Fruit fly (Drosophila melanogaster) whole organism, prepupa: ENCODE data around the gene CG46281.
A peak's percentile ranks its signal among the peaks of the same experiment; 100 is the strongest.

Experiments
- Blimp-1 ChIP-seq: fragments of 200-800 bp; sonication (Bioruptor generic); optimal IDR thresholded peaks from 3 replicates; lab custom pipeline; 2017; ENCODE audit warnings: missing biosample characterization, missing genetic modification characterization, mild to moderate bottlenecking, moderate library complexity, missing genetic modification reagents
- CG11294 ChIP-seq: fragments of 200-800 bp; sonication (Bioruptor generic); IDR thresholded peaks from 2 replicates; pipeline ENCODE4 v1.3.6; 2022; ENCODE audit warnings: missing biosample characterization, missing genetic modification characterization
- CG15336 ChIP-seq: fragments of 200-800 bp; sonication (Bioruptor generic); IDR thresholded peaks from 2 replicates; pipeline ENCODE4 v1.3.6; 2022; ENCODE audit warnings: missing biosample characterization, missing genetic modification characterization
- CG1621 ChIP-seq: fragments of 200-800 bp; sonication (Bioruptor generic); optimal IDR thresholded peaks from 3 replicates; lab custom pipeline; 2018; ENCODE audit warnings: missing biosample characterization, mild to moderate bottlenecking, missing genetic modification characterization
- CG16779 ChIP-seq: fragments of 200-800 bp; sonication (Bioruptor generic); optimal IDR thresholded peaks from 3 replicates; lab custom pipeline; 2017; ENCODE audit warnings: missing biosample characterization, mild to moderate bottlenecking, missing genetic modification characterization
- CG3032 ChIP-seq: fragments of 200-800 bp; optimal IDR thresholded peaks from 2 replicates; lab custom pipeline; 2019; ENCODE audit warnings: missing biosample characterization, mild to moderate bottlenecking, missing genetic modification characterization, moderate library complexity
- CG31627 ChIP-seq: fragments of 200-800 bp; sonication (Bioruptor generic); optimal IDR thresholded peaks from 3 replicates; lab custom pipeline; 2016; ENCODE audit warnings: missing biosample characterization, missing genetic modification characterization
- CG32006 ChIP-seq: fragments of 200-800 bp; sonication (Bioruptor generic); optimal IDR thresholded peaks from 3 replicates; lab custom pipeline; 2017; ENCODE audit warnings: missing biosample characterization, mild to moderate bottlenecking, missing genetic modification characterization
- CG4318 ChIP-seq: fragments of 200-800 bp; sonication (Bioruptor generic); optimal IDR thresholded peaks from 3 replicates; lab custom pipeline; 2017; ENCODE audit warnings: missing biosample characterization, mild to moderate bottlenecking, missing genetic modification characterization
- CG6163 ChIP-seq: fragments of 200-800 bp; sonication (Bioruptor generic); IDR thresholded peaks from 3 replicates; pipeline ENCODE4 v1.3.6; 2022; ENCODE audit warnings: missing biosample characterization, missing genetic modification characterization
- CG6792 ChIP-seq: fragments of 200-800 bp; sonication (Bioruptor generic); optimal IDR thresholded peaks from 3 replicates; lab custom pipeline; 2016; ENCODE audit warnings: missing biosample characterization, missing genetic modification characterization
- CG6808 ChIP-seq: fragments of 200-800 bp; sonication (Bioruptor generic); optimal IDR thresholded peaks from 3 replicates; lab custom pipeline; 2017; ENCODE audit warnings: missing biosample characterization, missing genetic modification characterization, mild to moderate bottlenecking, moderate library complexity, missing genetic modification reagents
- CG6854 ChIP-seq: fragments of 200-800 bp; sonication (Bioruptor generic); optimal IDR thresholded peaks from 2 replicates; lab custom pipeline; 2017; ENCODE audit warnings: missing biosample characterization, mild to moderate bottlenecking, missing genetic modification characterization
- CG8119 ChIP-seq: fragments of 200-800 bp; sonication (Bioruptor generic); IDR thresholded peaks from 3 replicates; pipeline ENCODE4 v1.3.6; 2022; ENCODE audit warnings: missing biosample characterization, missing genetic modification characterization
- CG8319 ChIP-seq: fragments of 200-800 bp; sonication (Bioruptor generic); optimal IDR thresholded peaks from 3 replicates; lab custom pipeline; 2016; ENCODE audit warnings: missing biosample characterization, missing genetic modification characterization
- CG8632 ChIP-seq: fragments of 200-800 bp; sonication (Bioruptor generic); optimal IDR thresholded peaks from 3 replicates; lab custom pipeline; 2016; ENCODE audit warnings: missing biosample characterization, missing genetic modification characterization
- CG9139 ChIP-seq: fragments of 200-800 bp; sonication (Bioruptor generic); optimal IDR thresholded peaks from 3 replicates; lab custom pipeline; 2017; ENCODE audit warnings: missing biosample characterization, mild to moderate bottlenecking, missing genetic modification characterization
- Eip78C ChIP-seq: fragments of 200-800 bp; sonication (Bioruptor generic); peaks from one replicate; lab custom pipeline; 2016; ENCODE audit warnings: missing biosample characterization, missing genetic modification characterization
- Eip93F ChIP-seq: fragments of 200-800 bp; sonication (Bioruptor generic); optimal IDR thresholded peaks from 2 replicates; lab custom pipeline; 2016; ENCODE audit warnings: missing biosample characterization, mild to moderate bottlenecking, missing genetic modification characterization
- Ets21C ChIP-seq: fragments of 200-800 bp; sonication (Bioruptor generic); optimal IDR thresholded peaks from 3 replicates; lab custom pipeline; 2016; ENCODE audit warnings: missing biosample characterization, missing genetic modification characterization
- Hr38 ChIP-seq: sonication (Bioruptor generic); optimal IDR thresholded peaks from 2 replicates; lab custom pipeline; 2016; ENCODE audit warnings: missing biosample characterization, missing genetic modification characterization
- Hr39 ChIP-seq: fragments of 200-800 bp; sonication (Bioruptor generic); optimal IDR thresholded peaks from 2 replicates; lab custom pipeline; 2016; ENCODE audit warnings: missing biosample characterization, missing genetic modification characterization
- Hr4 ChIP-seq: fragments of 200-800 bp; sonication (Bioruptor generic); optimal IDR thresholded peaks from 3 replicates; lab custom pipeline; 2016; ENCODE audit warnings: missing biosample characterization, missing genetic modification characterization
- Smox ChIP-seq: fragments of 200-800 bp; sonication (Bioruptor generic); optimal IDR thresholded peaks from 3 replicates; lab custom pipeline; 2016; ENCODE audit warnings: missing biosample characterization, missing genetic modification characterization
- Sox102F ChIP-seq: fragments of 200-800 bp; sonication (Bioruptor generic); optimal IDR thresholded peaks from 2 replicates; lab custom pipeline; 2016; ENCODE audit warnings: missing biosample characterization, mild to moderate bottlenecking, missing genetic modification characterization
- Sox14 ChIP-seq: fragments of 200-800 bp; sonication (Bioruptor generic); optimal IDR thresholded peaks from 3 replicates; lab custom pipeline; 2016; ENCODE audit warnings: missing biosample characterization, missing genetic modification characterization
- dsx ChIP-seq: fragments of 200-800 bp; optimal IDR thresholded peaks from 3 replicates; lab custom pipeline; 2019; ENCODE audit warnings: missing biosample characterization, mild to moderate bottlenecking, missing genetic modification characterization, moderate library complexity; ENCODE audit not compliant: poor library complexity, severe bottlenecking
- eg ChIP-seq: fragments of 200-800 bp; sonication (Bioruptor generic); IDR thresholded peaks from 3 replicates; pipeline ENCODE4 v1.3.6; 2022; ENCODE audit warnings: missing biosample characterization, missing genetic modification characterization
- fd59A ChIP-seq: fragments of 200-800 bp; sonication (Bioruptor generic); optimal IDR thresholded peaks from 2 replicates; lab custom pipeline; 2017; ENCODE audit warnings: missing biosample characterization, mild to moderate bottlenecking, missing genetic modification characterization, missing genetic modification reagents
- fd85E ChIP-seq: fragments of 200-800 bp; sonication (Bioruptor generic); optimal IDR thresholded peaks from 3 replicates; lab custom pipeline; 2016; ENCODE audit warnings: missing biosample characterization, missing genetic modification characterization
- fkh ChIP-seq: fragments of 200-800 bp; sonication (Bioruptor generic); optimal IDR thresholded peaks from 3 replicates; lab custom pipeline; 2017; ENCODE audit warnings: missing biosample characterization, mild to moderate bottlenecking, missing genetic modification characterization, moderate library complexity
- lz ChIP-seq: fragments of 200-800 bp; sonication (Bioruptor generic); optimal IDR thresholded peaks from 3 replicates; lab custom pipeline; 2016; ENCODE audit warnings: missing biosample characterization, missing genetic modification characterization
- ss ChIP-seq, 2 experiments: fragments of 200-800 bp; sonication (Bioruptor generic); optimal IDR thresholded peaks; 2 replicates in 1 of 2; 3 replicates in 1 of 2; lab custom pipeline; 2017 to 2018; ENCODE audit warnings: mild to moderate bottlenecking in 2 of 2, missing biosample characterization in 2 of 2, missing genetic modification characterization in 2 of 2, moderate library complexity in 1 of 2
- topi ChIP-seq: fragments of 200-800 bp; sonication (Bioruptor generic); optimal IDR thresholded peaks from 3 replicates; lab custom pipeline; 2016; ENCODE audit warnings: missing biosample characterization, missing genetic modification characterization
- vri ChIP-seq: fragments of 200-800 bp; sonication (Bioruptor generic); optimal IDR thresholded peaks from 3 replicates; lab custom pipeline; 2016; ENCODE audit warnings: missing biosample characterization, mild to moderate bottlenecking, missing genetic modification characterization

Gene CG46281

DNA sequence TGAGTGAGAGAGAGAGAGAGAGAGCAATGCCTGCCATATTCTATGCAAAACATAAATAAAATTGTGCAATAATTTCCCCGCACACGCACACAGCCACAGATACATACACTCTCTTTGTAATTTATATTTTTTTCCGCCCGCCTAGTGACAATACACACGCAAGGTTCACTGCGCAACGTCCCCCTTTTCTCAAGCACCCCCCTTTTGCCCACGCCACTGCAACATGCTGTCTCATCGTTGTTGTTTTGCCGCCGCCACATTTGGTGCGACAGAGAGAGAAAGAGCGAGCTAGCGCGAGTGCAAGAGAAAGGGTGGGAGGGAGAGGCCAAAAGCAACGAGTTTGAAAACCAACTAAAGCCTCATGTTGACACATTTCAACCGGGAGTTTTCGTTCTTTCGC is 17.8 kb downstream of the CG46281 start (continued):
- TF ChIP-seq CG3032 (tag; lab: Kevin White, UChicago) (peak; percentile 49), CG11294 (GFP tag; lab: Robert Waterston, UW) (peak; percentile 51), fd85E (no peak), CG8632 (GFP tag; lab: Kevin White, UChicago) (peak; percentile 62), CG6792 (peak; percentile 77), Eip78C (GFP tag; lab: Kevin White, UChicago) (peak; percentile 92), Sox102F (GFP tag; lab: Kevin White, UChicago) (peak; percentile 71), eg (GFP tag; lab: Robert Waterston, UW) (peak; percentile 89)

DNA sequence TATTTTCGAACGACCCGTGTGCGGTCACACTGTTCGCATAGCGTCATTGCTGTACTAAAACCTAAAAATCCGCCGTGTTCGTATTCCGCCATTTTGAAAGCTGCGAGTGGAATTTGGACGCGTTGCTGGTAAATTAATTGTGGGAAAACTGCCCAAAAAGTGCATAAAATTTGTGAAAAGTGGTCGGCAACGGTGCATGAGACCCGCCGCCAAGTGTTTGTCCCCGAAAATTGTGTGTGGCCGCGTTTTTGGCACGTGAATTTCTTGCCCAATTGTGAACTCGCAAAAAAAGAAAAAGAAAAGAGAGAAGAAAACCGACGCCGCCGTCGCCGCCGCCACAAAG is 18.5 kb downstream of the CG46281 start, which contains the start of gene CtBP:
Gene CtBP, plus strand, starts transcription at position 29 of the 343 bp plus-strand sequence.
- TF ChIP-seq Hr38 (GFP tag; lab: Kevin White, UChicago) (no peak), CG6854 (GFP tag; lab: Kevin White, UChicago) (peak; percentile 40), CG1621 (tag; lab: Kevin White, UChicago) (peak; percentile 92), CG8119 (GFP tag; lab: Robert Waterston, UW) (0 out of 3 replicates have a peak, but pooled peaks have one; percentile 26), ss (GFP tag; optimal IDR thresholded peaks at IDR 0.05; lab: Kevin White, UChicago) (peak in 1 of 2 experiments; percentile 31), Blimp-1 (no peak), Hr39 (no peak), CG16779 (tag; lab: Kevin White, UChicago) (peak; percentile 15)

DNA sequence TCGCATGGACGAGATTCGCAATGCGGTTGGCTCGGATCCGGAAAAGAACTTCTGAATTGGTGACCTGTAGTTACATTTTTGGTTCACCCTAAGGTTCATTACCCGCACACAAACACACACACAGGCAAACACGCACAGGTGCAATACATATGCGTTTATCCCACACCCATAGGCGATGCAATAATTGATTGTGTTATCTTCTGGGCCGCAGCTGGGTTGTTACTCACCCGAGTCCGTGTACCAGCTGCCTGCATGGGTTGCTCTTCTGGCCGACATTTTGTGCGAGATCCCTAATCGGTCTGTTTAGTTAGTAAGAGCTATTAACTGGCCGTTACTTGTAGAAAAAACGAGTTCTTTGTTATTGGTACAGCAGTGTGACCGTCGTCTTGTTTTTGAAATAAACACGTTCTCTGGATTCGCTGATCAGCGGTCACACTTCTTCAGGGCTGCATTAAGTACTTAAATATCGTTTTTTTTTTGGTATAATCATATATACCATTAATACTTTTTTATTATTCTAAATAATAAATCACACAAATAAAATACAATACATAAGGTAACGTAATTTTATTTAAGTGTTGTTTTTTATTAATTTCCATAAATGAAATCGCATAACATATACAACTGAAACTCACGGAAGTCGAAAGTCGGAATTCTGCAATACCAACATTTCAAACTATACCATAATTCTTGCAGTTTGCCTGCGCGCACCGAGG is 19.0 kb downstream of the CG46281 start, which contains the start of gene CG8031:
Gene CG8031, minus strand, starts transcription at position 406 of the 716 bp plus-strand sequence.
- TF ChIP-seq topi: no peak
- TF ChIP-seq fd59A (GFP tag; lab: Kevin White, UChicago): no peak
- no peak for TF ChIP-seq Hr4 (GFP tag; lab: Kevin White, UChicago)
- TF ChIP-seq CG15336: 0 out of 2 replicates have a peak, but pooled peaks have one; percentile 17
- TF ChIP-seq CG11294 (GFP tag; lab: Robert Waterston, UW): no peak
- 0 out of 3 replicates have a peak, but pooled peaks have one; percentile 28 for TF ChIP-seq CG8119 (GFP tag; lab: Robert Waterston, UW)
- TF ChIP-seq Ets21C (GFP tag; lab: Kevin White, UChicago): no peak
- peak; percentile 31 for TF ChIP-seq Eip78C (GFP tag; lab: Kevin White, UChicago)
- TF ChIP-seq dsx (GFP tag; lab: Kevin White, UChicago): no peak
- TF ChIP-seq CG6163 (GFP tag; lab: Robert Waterston, UW): peak; percentile 50; the same call in 1 of the 3 replicates
- no peak for TF ChIP-seq CG4318 (GFP tag; lab: Kevin White, UChicago)
- TF ChIP-seq CG6808 (GFP tag; lab: Kevin White, UChicago): no peak
- peak; percentile 21 for TF ChIP-seq CG8319 (GFP tag; lab: Kevin White, UChicago)
- no peak for TF ChIP-seq Hr38 (GFP tag; lab: Kevin White, UChicago)
- no peak for TF ChIP-seq CG9139
- peak; percentile 87 for TF ChIP-seq Sox14 (GFP tag; lab: Kevin White, UChicago)
- no peak for TF ChIP-seq fkh (GFP tag; lab: Kevin White, UChicago)
- TF ChIP-seq CG31627: no peak
- TF ChIP-seq CG6854 (GFP tag; lab: Kevin White, UChicago): peak; percentile 2
- no peak for TF ChIP-seq Eip93F (GFP tag; lab: Kevin White, UChicago)
- no peak for TF ChIP-seq CG6792
- TF ChIP-seq vri (GFP tag; lab: Kevin White, UChicago): peak; percentile 73
- TF ChIP-seq eg (GFP tag; lab: Robert Waterston, UW): no peak; the same call in 2 of the 3 replicates

DNA sequence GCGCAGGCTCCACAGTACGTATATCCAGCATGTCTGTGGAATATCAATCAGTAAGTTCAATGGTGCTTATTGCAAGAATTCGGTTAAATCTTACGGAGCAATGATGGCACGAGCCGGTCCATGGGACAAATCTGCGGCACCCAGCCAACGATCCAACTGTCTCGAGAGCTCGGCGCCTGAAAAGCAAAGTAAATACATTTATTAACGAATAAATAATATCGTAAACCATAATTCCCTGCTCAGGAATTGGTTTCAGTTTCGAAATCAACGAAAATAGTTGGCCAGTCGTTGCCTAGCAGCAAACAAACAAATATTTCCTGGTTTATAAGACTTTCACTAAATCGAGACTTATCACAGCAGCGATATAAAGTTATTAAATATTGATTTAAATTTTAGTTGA is 20.5 kb downstream of the CG46281 start, which contains the start of gene CG11656:
Gene CG11656, plus strand, starts transcription at position 301 of the 400 bp plus-strand sequence.
- no peak for TF ChIP-seq Hr39
- TF ChIP-seq Smox (GFP tag; lab: Kevin White, UChicago): no peak
- no peak for TF ChIP-seq CG1621 (tag; lab: Kevin White, UChicago)
- TF ChIP-seq Eip93F (GFP tag; lab: Kevin White, UChicago): no peak
- TF ChIP-seq CG8119 (GFP tag; lab: Robert Waterston, UW): no peak
- no peak for TF ChIP-seq lz (GFP tag; lab: Kevin White, UChicago)
- TF ChIP-seq CG32006 (GFP tag; lab: Kevin White, UChicago): no peak
